Worm (Caenorhabditis elegans): ENCODE measurements around the gene T07G12.3.

Gene T07G12.3

DNA sequence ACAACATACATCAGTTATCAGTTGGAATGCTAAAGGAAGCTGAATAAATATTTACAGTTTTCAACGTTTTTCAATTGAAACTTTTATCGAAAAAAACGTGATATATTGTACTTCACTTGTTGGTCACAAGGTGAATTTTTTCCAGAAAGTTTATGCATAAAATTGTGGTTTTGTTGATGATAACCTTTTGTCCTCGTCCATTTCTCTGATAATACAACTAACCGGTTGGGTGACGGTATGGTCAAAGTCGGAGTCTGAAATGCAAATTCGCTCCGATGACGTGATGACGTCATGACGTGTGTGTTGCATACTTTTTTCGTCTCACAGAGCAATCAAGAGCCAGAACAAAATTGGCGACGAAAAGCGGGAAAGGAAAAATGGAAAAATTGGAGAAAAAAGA lies 22.3 kb upstream of the T07G12.3 start (continued):
- TF ChIP-seq mab-5 (tag; optimal IDR thresholded peaks at IDR 0.05) (no peak), fos-1 (tag; optimal IDR thresholded peaks at IDR 0.05) (no peak), lin-39 (tag; optimal IDR thresholded peaks at IDR 0.05) (no peak), mdl-1 (tag; optimal IDR thresholded peaks at IDR 0.05) (no peak), skn-1 (tag; optimal IDR thresholded peaks at IDR 0.05) (no peak), ama-1 (optimal IDR thresholded peaks at IDR 0.05) (peak; percentile 14), sma-9 (GFP tag; optimal IDR thresholded peaks at IDR 0.05) (peak; percentile 65), sma-9 (tag; optimal IDR thresholded peaks at IDR 0.05) (no peak), nhr-237 (tag; optimal IDR thresholded peaks at IDR 0.05) (no peak), unc-55 (GFP tag; optimal IDR thresholded peaks at IDR 0.05) (peak; percentile 38), ztf-4 (tag; optimal IDR thresholded peaks at IDR 0.05) (no peak), lsy-2 (tag; optimal IDR thresholded peaks at IDR 0.05) (no peak), egl-27 (tag; optimal IDR thresholded peaks at IDR 0.05) (no peak), zag-1 (tag; optimal IDR thresholded peaks at IDR 0.05) (peak; percentile 3), ZK546.5 (tag; optimal IDR thresholded peaks at IDR 0.05) (no peak), elt-1 (tag; optimal IDR thresholded peaks at IDR 0.05) (no peak), nhr-23 (tag; optimal IDR thresholded peaks at IDR 0.05) (no peak)

ce11 chrIV:10512752-10513151 lies 21.0 kb upstream of the T07G12.3 start:
- TF ChIP-seq blmp-1 (tag; optimal IDR thresholded peaks at IDR 0.05; ENCODE audit: insufficient read depth) (no peak), Y55F3AM.14 (GFP tag; optimal IDR thresholded peaks at IDR 0.05) (no peak), C34F6.9 (tag; optimal IDR thresholded peaks at IDR 0.05) (peak; percentile 49), mab-5 (tag; optimal IDR thresholded peaks at IDR 0.05) (no peak), elt-1 (tag; optimal IDR thresholded peaks at IDR 0.05) (no peak), nhr-10 (tag; optimal IDR thresholded peaks at IDR 0.05) (no peak), lin-13 (GFP tag; optimal IDR thresholded peaks at IDR 0.05) (no peak), crh-2 (tag; optimal IDR thresholded peaks at IDR 0.05) (no peak), egl-27 (tag; optimal IDR thresholded peaks at IDR 0.05) (no peak), F13H6.1 (tag; optimal IDR thresholded peaks at IDR 0.05) (peak; percentile 18), dmd-4 (tag; optimal IDR thresholded peaks at IDR 0.05) (no peak), ZK546.5 (tag; optimal IDR thresholded peaks at IDR 0.05) (no peak), sma-9 (GFP tag; optimal IDR thresholded peaks at IDR 0.05) (peak; percentile 16), sma-9 (tag; optimal IDR thresholded peaks at IDR 0.05) (no peak), nhr-129 (tag; optimal IDR thresholded peaks at IDR 0.05) (peak; percentile 75), nhr-12 (tag; optimal IDR thresholded peaks at IDR 0.05) (no peak), ztf-4 (tag; optimal IDR thresholded peaks at IDR 0.05) (no peak), ztf-11 (tag; optimal IDR thresholded peaks at IDR 0.05) (no peak), nhr-21 (tag; optimal IDR thresholded peaks at IDR 0.05) (no peak), fos-1 (tag; optimal IDR thresholded peaks at IDR 0.05) (no peak), ama-1 (optimal IDR thresholded peaks at IDR 0.05) (no peak), nhr-23 (tag; optimal IDR thresholded peaks at IDR 0.05) (no peak), lsy-2 (tag; optimal IDR thresholded peaks at IDR 0.05) (no peak), snpc-4 (tag; optimal IDR thresholded peaks at IDR 0.05) (no peak), aly-2 (tag; optimal IDR thresholded peaks at IDR 0.05) (no peak), mdl-1 (tag; optimal IDR thresholded peaks at IDR 0.05) (no peak), nhr-11 (tag; optimal IDR thresholded peaks at IDR 0.05) (no peak), lin-39 (tag; optimal IDR thresholded peaks at IDR 0.05) (no peak)

- TF ChIP-seq nhr-237 (tag; optimal IDR thresholded peaks at IDR 0.05), result no peak
- TF ChIP-seq nhr-6 (tag; optimal IDR thresholded peaks at IDR 0.05), result no peak
- TF ChIP-seq crh-2 (tag; optimal IDR thresholded peaks at IDR 0.05), result no peak
- TF ChIP-seq unc-39 (tag; optimal IDR thresholded peaks at IDR 0.05), result no peak
- no peak for TF ChIP-seq elt-1 (tag; optimal IDR thresholded peaks at IDR 0.05)
- no peak for TF ChIP-seq sma-9 (GFP tag; optimal IDR thresholded peaks at IDR 0.05)
- TF ChIP-seq sma-9 (tag; optimal IDR thresholded peaks at IDR 0.05), result no peak
- no peak for TF ChIP-seq snpc-4 (tag; optimal IDR thresholded peaks at IDR 0.05)
- TF ChIP-seq nhr-23 (tag; optimal IDR thresholded peaks at IDR 0.05), result no peak
- no peak for TF ChIP-seq ceh-16 (tag; optimal IDR thresholded peaks at IDR 0.05)
- TF ChIP-seq nhr-129 (tag; optimal IDR thresholded peaks at IDR 0.05), result no peak
- no peak for TF ChIP-seq mbf-1 (tag; optimal IDR thresholded peaks at IDR 0.05)
- no peak for TF ChIP-seq egl-27 (tag; optimal IDR thresholded peaks at IDR 0.05)
- TF ChIP-seq mdl-1 (tag; optimal IDR thresholded peaks at IDR 0.05), result no peak
- no peak for TF ChIP-seq elt-3 (tag; optimal IDR thresholded peaks at IDR 0.05)
- TF ChIP-seq F13H6.1 (tag; optimal IDR thresholded peaks at IDR 0.05), result no peak
- no peak for TF ChIP-seq mab-5 (tag; optimal IDR thresholded peaks at IDR 0.05)
These were observed 20.5 kb upstream of the T07G12.3 start for ce11 chrIV:10513266-10513665.

DNA sequence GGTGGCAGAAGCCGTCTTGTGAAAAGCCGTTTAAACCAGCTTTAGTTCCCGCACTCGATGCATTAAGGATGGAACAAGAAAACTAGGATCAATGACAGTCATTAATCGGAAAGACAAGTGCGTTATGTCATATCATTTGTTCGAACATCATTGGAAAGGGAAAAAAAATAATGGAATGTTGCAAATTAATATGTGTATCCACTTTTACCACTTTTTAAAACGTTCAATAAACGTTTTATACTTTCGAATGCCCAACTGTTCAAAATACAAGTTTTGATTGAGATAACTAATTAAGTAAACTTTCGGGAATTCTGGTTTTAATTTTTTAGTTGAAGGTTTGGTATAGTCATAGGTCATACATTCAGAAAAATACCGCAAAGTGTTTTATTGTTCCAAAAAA lies 18.6 kb upstream of the T07G12.3 start, which contains the start of gene C02F4.4:
Gene C02F4.4, minus strand, starts transcription at position 101 of the 400 bp plus-strand sequence.
- TF ChIP-seq aly-2 (tag; optimal IDR thresholded peaks at IDR 0.05) (no peak), dmd-4 (tag; optimal IDR thresholded peaks at IDR 0.05) (no peak), snpc-4 (tag; optimal IDR thresholded peaks at IDR 0.05) (no peak)
